Fruit fly (Drosophila melanogaster) whole organism, prepupa: ENCODE measurements around the gene Pgant5.

ENCODE experiments used
- Blimp-1 ChIP-seq: fragments of 200-800 bp; sonication (Bioruptor generic); optimal IDR thresholded peaks from 3 replicates; lab custom pipeline; 2017; ENCODE audit warnings: missing biosample characterization, missing genetic modification characterization, mild to moderate bottlenecking, moderate library complexity, missing genetic modification reagents
- CG11294 ChIP-seq: fragments of 200-800 bp; sonication (Bioruptor generic); IDR thresholded peaks from 2 replicates; pipeline ENCODE4 v1.3.6; 2022; ENCODE audit warnings: missing biosample characterization, missing genetic modification characterization
- CG15336 ChIP-seq: fragments of 200-800 bp; sonication (Bioruptor generic); IDR thresholded peaks from 2 replicates; pipeline ENCODE4 v1.3.6; 2022; ENCODE audit warnings: missing biosample characterization, missing genetic modification characterization
- CG32006 ChIP-seq: fragments of 200-800 bp; sonication (Bioruptor generic); optimal IDR thresholded peaks from 3 replicates; lab custom pipeline; 2017; ENCODE audit warnings: missing biosample characterization, mild to moderate bottlenecking, missing genetic modification characterization
- CG3919 ChIP-seq: fragments of 200-800 bp; sonication (Bioruptor generic); optimal IDR thresholded peaks from 3 replicates; lab custom pipeline; 2016; ENCODE audit warnings: missing biosample characterization, missing genetic modification characterization
- CG6808 ChIP-seq: fragments of 200-800 bp; sonication (Bioruptor generic); optimal IDR thresholded peaks from 3 replicates; lab custom pipeline; 2017; ENCODE audit warnings: missing biosample characterization, missing genetic modification characterization, mild to moderate bottlenecking, moderate library complexity, missing genetic modification reagents
- CG8119 ChIP-seq: fragments of 200-800 bp; sonication (Bioruptor generic); IDR thresholded peaks from 3 replicates; pipeline ENCODE4 v1.3.6; 2022; ENCODE audit warnings: missing biosample characterization, missing genetic modification characterization
- CG8632 ChIP-seq: fragments of 200-800 bp; sonication (Bioruptor generic); optimal IDR thresholded peaks from 3 replicates; lab custom pipeline; 2016; ENCODE audit warnings: missing biosample characterization, missing genetic modification characterization
- Gug ChIP-seq: fragments of 200-800 bp; sonication (Bioruptor generic); IDR thresholded peaks from 2 replicates; pipeline ENCODE4 v1.3.6; 2022; ENCODE audit warnings: missing biosample characterization, missing genetic modification characterization
- Met ChIP-seq: fragments of 200-800 bp; sonication (Bioruptor generic); optimal IDR thresholded peaks from 3 replicates; lab custom pipeline; 2016; ENCODE audit warnings: missing biosample characterization, missing genetic modification characterization
- pdm3 ChIP-seq: fragments of 200-800 bp; sonication (Bioruptor generic); optimal IDR thresholded peaks from 3 replicates; lab custom pipeline; 2016; ENCODE audit warnings: missing biosample characterization, missing genetic modification characterization
- vri ChIP-seq: fragments of 200-800 bp; sonication (Bioruptor generic); optimal IDR thresholded peaks from 3 replicates; lab custom pipeline; 2016; ENCODE audit warnings: missing biosample characterization, mild to moderate bottlenecking, missing genetic modification characterization

dm6 chr2L:5103733-5104132, 10.3 kb upstream of the Pgant5 start:
- TF ChIP-seq Met (no peak), CG15336 (GFP tag; lab: Robert Waterston, UW) (no peak), CG8119 (GFP tag; lab: Robert Waterston, UW) (no peak), CG3919 (GFP tag; lab: Kevin White, UChicago) (no peak), CG32006 (GFP tag; lab: Kevin White, UChicago) (no peak), CG8632 (GFP tag; lab: Kevin White, UChicago) (no peak), Blimp-1 (GFP tag; lab: Kevin White, UChicago) (no peak), CG6808 (GFP tag; lab: Kevin White, UChicago) (no peak), Gug (no peak), pdm3 (GFP tag; lab: Kevin White, UChicago) (no peak), CG11294 (GFP tag; lab: Robert Waterston, UW) (no peak), vri (GFP tag; lab: Kevin White, UChicago) (no peak)
